Fruit fly (Drosophila melanogaster): ENCODE data around the gene Ac13E.

- TF ChIP-seq CG1620 (GFP tag; optimal IDR thresholded peaks at IDR 0.05) (peak; percentile 59), Crg-1 (GFP tag; optimal IDR thresholded peaks at IDR 0.05) (no peak), Hr96 (GFP tag; optimal IDR thresholded peaks at IDR 0.05) (no peak), CG7101 (tag; optimal IDR thresholded peaks at IDR 0.05) (no peak), ovo (GFP tag; optimal IDR thresholded peaks at IDR 0.05) (no peak), cnc (optimal IDR thresholded peaks at IDR 0.05) (no peak), Clk (GFP tag; optimal IDR thresholded peaks at IDR 0.05) (no peak), pad (GFP tag; optimal IDR thresholded peaks at IDR 0.05) (no peak), cic (GFP tag; optimal IDR thresholded peaks at IDR 0.05) (no peak), CG5204 (GFP tag; optimal IDR thresholded peaks at IDR 0.05) (no peak)
Measured at dm6 chrX:15594230-15594857, 40.3 kb upstream of the Ac13E start.
